Worm (Caenorhabditis elegans) whole organism, L2 larva: ENCODE data around the gene pir-2.
"Not testable (repeated sequence)": the region's sequence is repeated elsewhere in the genome, so short reads cannot be mapped to it uniquely, and the experiment has no call there.

ENCODE experiments used
- ama-1 ChIP-seq: fragments of 150-350 bp; optimal IDR thresholded peaks from 2 replicates; lab custom pipeline; 2018; ENCODE audit warnings: inconsistent platforms
- ceh-82 ChIP-seq: fragments of 150-350 bp; optimal IDR thresholded peaks from 2 replicates; lab custom pipeline; 2014; ENCODE audit warnings: missing biosample characterization, missing genetic modification characterization
- egl-27 ChIP-seq: sonication (generic microtip); optimal IDR thresholded peaks from 3 replicates; lab custom pipeline; 2017; ENCODE audit warnings: missing biosample characterization, missing genetic modification reagents, missing genetic modification characterization
- elt-3 ChIP-seq: sonication (generic microtip); optimal IDR thresholded peaks from 2 replicates; lab custom pipeline; 2017; ENCODE audit warnings: missing biosample characterization, missing genetic modification characterization
- fos-1 ChIP-seq: fragments of 150-350 bp; optimal IDR thresholded peaks from 2 replicates; lab custom pipeline; 2014; ENCODE audit warnings: missing biosample characterization, missing genetic modification characterization
- nhr-12 ChIP-seq: fragments of 150-350 bp; optimal IDR thresholded peaks from 2 replicates; lab custom pipeline; 2014; ENCODE audit warnings: missing biosample characterization, missing genetic modification characterization
- nhr-23 ChIP-seq: fragments of 150-350 bp; optimal IDR thresholded peaks from 2 replicates; lab custom pipeline; 2014; ENCODE audit warnings: missing biosample characterization, missing genetic modification reagents, missing genetic modification characterization
- nhr-237 ChIP-seq: fragments of 150-350 bp; optimal IDR thresholded peaks from 2 replicates; lab custom pipeline; 2014; ENCODE audit warnings: missing biosample characterization, missing genetic modification characterization

ce11 chrIII:9420231-9420630 lies 23.2 kb downstream of the pir-2 start, which contains the start of gene T26G10.4:
- TF ChIP-seq egl-27 (tag; lab: Kevin White, UChicago); fos-1 (tag; lab: Kevin White, UChicago); nhr-23; ama-1; nhr-12 (tag; lab: Kevin White, UChicago); nhr-237 (tag; lab: Kevin White, UChicago); elt-3 (tag; lab: Kevin White, UChicago); ceh-82 (tag; lab: Kevin White, UChicago): not testable (repeated sequence)
